Fruit fly (Drosophila melanogaster) S2 (cell line): ENCODE measurements around the gene mEFG1.

ENCODE experiments used
- CG8478 ChIP-seq: fragments of >200 bp; optimal IDR thresholded peaks from 2 replicates; lab custom pipeline; 2018
- CTCF ChIP-seq, 2 experiments: fragments of >200 bp; optimal IDR thresholded peaks; 2 replicates each; lab custom pipeline; 2018

DNA sequence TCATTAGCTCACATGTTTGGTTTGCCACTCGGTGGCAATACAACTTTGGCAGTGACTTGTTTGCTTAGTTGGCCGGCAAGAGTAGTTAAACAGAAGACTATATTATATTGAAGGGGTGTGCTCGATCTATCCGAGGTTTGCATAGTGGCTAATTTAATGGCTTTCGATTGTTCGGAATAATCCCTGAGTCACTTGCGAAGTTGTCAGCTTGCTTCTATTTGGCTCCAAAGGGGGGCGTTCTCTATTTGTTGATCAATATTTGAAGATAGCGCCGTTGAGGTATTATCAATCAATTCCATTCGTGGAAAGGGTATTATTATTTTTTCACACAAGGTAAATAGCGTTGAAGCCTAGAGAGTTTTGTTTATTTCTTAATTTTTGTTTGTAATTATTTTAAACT lies 25.2 kb upstream of the mEFG1 start:
- TF ChIP-seq CG8478 (lab: Kevin White, UChicago), result no peak
- TF ChIP-seq CTCF (optimal IDR thresholded peaks at IDR 0.05; lab: Kevin White, UChicago), result no peak
